Worm (Caenorhabditis elegans) whole organism, mixed stage, embryonic: Measurements from ENCODE around the gene C33D3.4.

Source experiments
- ceh-39 ChIP-seq: fragments of 150-350 bp; optimal IDR thresholded peaks from 2 replicates; lab custom pipeline; 2014; ENCODE audit warnings: missing biosample characterization, missing genetic modification characterization
- flh-1 ChIP-seq: fragments of 200-800 bp; sonication (Bioruptor generic); optimal IDR thresholded peaks from 2 replicates; lab custom pipeline; 2018; ENCODE audit warnings: mild to moderate bottlenecking, missing genetic modification characterization, moderate library complexity, missing compliant biosample characterization
- ham-2 ChIP-seq: fragments of 200-800 bp; sonication (Bioruptor generic); optimal IDR thresholded peaks from 2 replicates; lab custom pipeline; 2018; ENCODE audit warnings: mild to moderate bottlenecking, missing genetic modification characterization, missing compliant biosample characterization
- hlh-1 ChIP-seq: fragments of 150-350 bp; optimal IDR thresholded peaks from 2 replicates; lab custom pipeline; 2014; ENCODE audit warnings: missing biosample characterization, missing genetic modification reagents, missing genetic modification characterization
- snpc-4 ChIP-seq: fragments of 150-350 bp; optimal IDR thresholded peaks from 2 replicates; lab custom pipeline; 2014; ENCODE audit warnings: missing biosample characterization, missing genetic modification characterization
- unc-120 ChIP-seq: sonication (generic microtip); optimal IDR thresholded peaks from 2 replicates; lab custom pipeline; 2017; ENCODE audit warnings: missing genetic modification characterization, missing compliant biosample characterization; ENCODE audit not compliant: poor library complexity, severe bottlenecking
- zip-8 ChIP-seq: fragments of 150-350 bp; optimal IDR thresholded peaks from 2 replicates; lab custom pipeline; 2014; ENCODE audit warnings: missing biosample characterization, missing genetic modification characterization
- ztf-11 ChIP-seq: fragments of 150-350 bp; optimal IDR thresholded peaks from 2 replicates; lab custom pipeline; 2014; ENCODE audit warnings: missing biosample characterization, missing genetic modification characterization

ce11 chrX:10514834-10515233 lies 26.0 kb downstream of the C33D3.4 start:
- TF ChIP-seq ztf-11 (tag; lab: Kevin White, UChicago) (no peak), snpc-4 (tag; lab: Kevin White, UChicago) (no peak), flh-1 (GFP tag; lab: Kevin White, UChicago) (no peak), ham-2 (GFP tag; lab: Kevin White, UChicago) (peak; percentile 3), unc-120 (tag; lab: Kevin White, UChicago) (no peak), ceh-39 (no peak), hlh-1 (tag; lab: Kevin White, UChicago) (no peak), zip-8 (tag; lab: Kevin White, UChicago) (no peak)
